Fruit fly (Drosophila melanogaster) whole organism, wandering third instar larva: ENCODE measurements around the gene Taf4.

Experiments
- Abd-B ChIP-seq: fragments of >200 bp; optimal IDR thresholded peaks from 2 replicates; lab custom pipeline; 2017; ENCODE audit warnings: missing biosample characterization, missing genetic modification characterization
- CG32264 ChIP-seq: fragments of 200-800 bp; sonication (Bioruptor generic); optimal IDR thresholded peaks from 2 replicates; lab custom pipeline; 2016; ENCODE audit warnings: missing biosample characterization, missing genetic modification characterization
- CG9705 ChIP-seq: fragments of 200-800 bp; sonication (Bioruptor generic); optimal IDR thresholded peaks from 2 replicates; lab custom pipeline; 2018; ENCODE audit warnings: missing biosample characterization, mild to moderate bottlenecking, missing genetic modification characterization
- CrebA ChIP-seq: fragments of 200-800 bp; sonication (Bioruptor generic); optimal IDR thresholded peaks from 2 replicates; lab custom pipeline; 2016; ENCODE audit warnings: missing biosample characterization, mild to moderate bottlenecking, missing genetic modification characterization, borderline replicate concordance
- Dfd ChIP-seq: fragments of >200 bp; optimal IDR thresholded peaks from 2 replicates; lab custom pipeline; 2017; ENCODE audit warnings: missing biosample characterization, missing genetic modification characterization
- Dif ChIP-seq: fragments of 200-275, 200-300 bp; sonication (Bioruptor generic); optimal IDR thresholded peaks from 2 replicates; lab custom pipeline; 2018; ENCODE audit warnings: missing biosample characterization, missing genetic modification characterization; ENCODE audit not compliant: partially characterized antibody
- GATAd ChIP-seq: sonication (Bioruptor generic); optimal IDR thresholded peaks from 2 replicates; lab custom pipeline; 2016; ENCODE audit warnings: missing biosample characterization, missing genetic modification characterization
- HLH106 ChIP-seq: fragments of 200-800 bp; optimal IDR thresholded peaks from 3 replicates; lab custom pipeline; 2019; ENCODE audit warnings: missing biosample characterization, mild to moderate bottlenecking, missing genetic modification characterization, moderate library complexity
- Hnf4 ChIP-seq: fragments of 200-800 bp; sonication (Bioruptor generic); optimal IDR thresholded peaks from 2 replicates; lab custom pipeline; 2016; ENCODE audit warnings: missing biosample characterization, mild to moderate bottlenecking, missing genetic modification characterization
- Hr78 ChIP-seq: fragments of >200 bp; optimal IDR thresholded peaks from 2 replicates; lab custom pipeline; 2017; ENCODE audit warnings: missing biosample characterization, missing genetic modification characterization
- Hr83 ChIP-seq: fragments of 200-300 bp; sonication (Bioruptor generic); optimal IDR thresholded peaks from 2 replicates; lab custom pipeline; 2016; ENCODE audit warnings: missing biosample characterization, mild to moderate bottlenecking, missing genetic modification characterization, moderate library complexity; ENCODE audit not compliant: poor library complexity, severe bottlenecking
- Jra ChIP-seq: sonication (Bioruptor generic); optimal IDR thresholded peaks from 2 replicates; lab custom pipeline; 2016; ENCODE audit warnings: missing biosample characterization, missing genetic modification characterization
- Mio ChIP-seq: sonication (Bioruptor generic); optimal IDR thresholded peaks from 2 replicates; lab custom pipeline; 2016; ENCODE audit warnings: missing biosample characterization, missing genetic modification characterization
- Myc ChIP-seq: fragments of >200 bp; optimal IDR thresholded peaks from 2 replicates; lab custom pipeline; 2017
- N ChIP-seq: fragments of >200 bp; optimal IDR thresholded peaks from 2 replicates; lab custom pipeline; 2018; ENCODE audit warnings: missing biosample characterization, missing external identifiers, missing genetic modification characterization
- OdsH ChIP-seq: fragments of 200-800 bp; sonication (Bioruptor generic); optimal IDR thresholded peaks from 2 replicates; lab custom pipeline; 2016; ENCODE audit warnings: missing biosample characterization, mild to moderate bottlenecking, missing genetic modification characterization
- Rel ChIP-seq, 2 experiments: fragments of 200-800 bp; sonication (Bioruptor generic) in 1 of 2; optimal IDR thresholded peaks; 2 replicates in 1 of 2; 3 replicates in 1 of 2; lab custom pipeline; 2016 to 2019; ENCODE audit warnings: mild to moderate bottlenecking in 2 of 2, missing biosample characterization in 2 of 2, missing genetic modification characterization in 2 of 2, moderate library complexity in 1 of 2
- Sp1 ChIP-seq: fragments of 200-800 bp; sonication (Bioruptor generic); optimal IDR thresholded peaks from 3 replicates; lab custom pipeline; 2019; ENCODE audit warnings: missing biosample characterization, mild to moderate bottlenecking, missing genetic modification characterization, moderate library complexity
- Vsx2 ChIP-seq: fragments of 200-300, 225-300 bp; sonication (Bioruptor generic); optimal IDR thresholded peaks from 2 replicates; lab custom pipeline; 2018; ENCODE audit warnings: missing biosample characterization, missing genetic modification characterization; ENCODE audit not compliant: partially characterized antibody
- br ChIP-seq: fragments of 200-800 bp; sonication (Bioruptor generic); optimal IDR thresholded peaks from 2 replicates; lab custom pipeline; 2016; ENCODE audit warnings: missing biosample characterization, missing genetic modification characterization
- brk ChIP-seq: fragments of 200-800 bp; sonication (Bioruptor generic); optimal IDR thresholded peaks from 2 replicates; lab custom pipeline; 2016; ENCODE audit warnings: missing biosample characterization, mild to moderate bottlenecking, missing genetic modification characterization
- dl ChIP-seq, 2 experiments: fragments of 175-275, 200-275 bp in 1 of 2; fragments of 200-275 bp in 1 of 2; sonication (Bioruptor generic); optimal IDR thresholded peaks; lab custom pipeline; 2018; ENCODE audit warnings: mild to moderate bottlenecking in 2 of 2, missing biosample characterization in 2 of 2, missing genetic modification characterization in 2 of 2, moderate library complexity in 2 of 2; ENCODE audit not compliant: partially characterized antibody in 2 of 2, insufficient read depth in 1 of 2
- dmrt93B ChIP-seq: fragments of 200-800 bp; sonication (Bioruptor generic); optimal IDR thresholded peaks from 2 replicates; lab custom pipeline; 2018; ENCODE audit warnings: missing biosample characterization, mild to moderate bottlenecking, missing genetic modification characterization
- dsf ChIP-seq: sonication (Bioruptor generic); optimal IDR thresholded peaks from 2 replicates; lab custom pipeline; 2016; ENCODE audit warnings: missing biosample characterization, missing genetic modification characterization, borderline replicate concordance
- ey ChIP-seq: fragments of 200-800 bp; sonication (Bioruptor generic); optimal IDR thresholded peaks from 2 replicates; lab custom pipeline; 2016; ENCODE audit warnings: missing biosample characterization, missing genetic modification characterization
- foxo ChIP-seq, 2 experiments: fragments of 200-800 bp; sonication (Bioruptor generic); optimal IDR thresholded peaks; 2 replicates in 1 of 2; 3 replicates in 1 of 2; lab custom pipeline; 2016 to 2017; ENCODE audit warnings: missing biosample characterization in 2 of 2, missing genetic modification characterization in 2 of 2
- fru ChIP-seq: fragments of 200-800 bp; sonication (Bioruptor generic); optimal IDR thresholded peaks from 3 replicates; lab custom pipeline; 2016; ENCODE audit warnings: missing biosample characterization, mild to moderate bottlenecking, missing genetic modification characterization
- h ChIP-seq: fragments of 200-800 bp; sonication (Bioruptor generic); optimal IDR thresholded peaks from 3 replicates; lab custom pipeline; 2016; ENCODE audit warnings: missing biosample characterization, mild to moderate bottlenecking, missing genetic modification characterization
- jim ChIP-seq: fragments of 175-275, 200-325 bp; sonication (Bioruptor generic); optimal IDR thresholded peaks from 2 replicates; lab custom pipeline; 2016; ENCODE audit warnings: missing biosample characterization, mild to moderate bottlenecking, missing genetic modification characterization
- lola ChIP-seq: fragments of >200 bp; optimal IDR thresholded peaks from 2 replicates; lab custom pipeline; 2017; ENCODE audit warnings: missing biosample characterization, missing genetic modification characterization
- pan ChIP-seq: fragments of >200 bp; optimal IDR thresholded peaks from 2 replicates; lab custom pipeline; 2017
- psq ChIP-seq: fragments of 200-800 bp; sonication (Bioruptor generic); optimal IDR thresholded peaks from 3 replicates; lab custom pipeline; 2017; ENCODE audit warnings: missing biosample characterization, mild to moderate bottlenecking, missing genetic modification characterization, moderate library complexity
- rgr ChIP-seq: fragments of 200-800 bp; sonication (Bioruptor generic); optimal IDR thresholded peaks from 3 replicates; lab custom pipeline; 2016; ENCODE audit warnings: missing biosample characterization, mild to moderate bottlenecking, missing genetic modification characterization
- sage ChIP-seq: fragments of 200-800 bp; sonication (Bioruptor generic); optimal IDR thresholded peaks from 2 replicates; lab custom pipeline; 2016; ENCODE audit warnings: missing biosample characterization, mild to moderate bottlenecking, missing genetic modification characterization
- sv ChIP-seq: fragments of 200-800 bp; sonication (Bioruptor generic); optimal IDR thresholded peaks from 3 replicates; lab custom pipeline; 2016; ENCODE audit warnings: missing biosample characterization, missing genetic modification characterization
- tai ChIP-seq: sonication (Bioruptor generic); optimal IDR thresholded peaks from 2 replicates; lab custom pipeline; 2016; ENCODE audit warnings: missing biosample characterization, missing genetic modification characterization
- usp ChIP-seq: fragments of >200 bp; optimal IDR thresholded peaks from 2 replicates; lab custom pipeline; 2017; ENCODE audit warnings: missing biosample characterization, missing genetic modification characterization
- woc ChIP-seq: sonication (Bioruptor generic); optimal IDR thresholded peaks from 2 replicates; lab custom pipeline; 2016; ENCODE audit warnings: missing biosample characterization, mild to moderate bottlenecking, missing genetic modification characterization

The Taf4 gene

dm6 chr3L:16147819-16148236, 34.8 kb downstream of the Taf4 start:
- TF ChIP-seq brk: peak; percentile 51
- TF ChIP-seq Rel (GFP tag; optimal IDR thresholded peaks at IDR 0.05; lab: Kevin White, UChicago): no peak
- no peak for TF ChIP-seq Rel (tag; optimal IDR thresholded peaks at IDR 0.05; lab: Kevin White, UChicago)
- no peak for TF ChIP-seq sage (GFP tag; lab: Kevin White, UChicago)
- TF ChIP-seq CrebA (GFP tag; lab: Kevin White, UChicago): no peak
- TF ChIP-seq Jra (GFP tag; lab: Kevin White, UChicago): peak; percentile 3
- TF ChIP-seq CG32264 (GFP tag; lab: Kevin White, UChicago): no peak
- no peak for TF ChIP-seq HLH106
- TF ChIP-seq GATAd: no peak
- TF ChIP-seq br (GFP tag; lab: Kevin White, UChicago): no peak
- TF ChIP-seq Myc (lab: Kevin White, UChicago): no peak
- TF ChIP-seq dl (GFP tag; optimal IDR thresholded peaks at IDR 0.05; lab: Kevin White, UChicago; ENCODE audit: insufficient read depth in 1 of 2, partially characterized antibody in 2 of 2): no peak
- peak; percentile 1 for TF ChIP-seq woc (GFP tag; lab: Kevin White, UChicago)
- TF ChIP-seq Hnf4: peak; percentile 10
- peak; percentile 20 for TF ChIP-seq ey
- TF ChIP-seq Mio (GFP tag; lab: Kevin White, UChicago): no peak
- TF ChIP-seq Vsx2: no peak
- no peak for TF ChIP-seq usp (GFP tag; lab: Kevin White, UChicago)
- no peak for TF ChIP-seq dsf
- no peak for TF ChIP-seq Hr83 (GFP tag; lab: Kevin White, UChicago)
- TF ChIP-seq lola (GFP tag; lab: Kevin White, UChicago): no peak
- TF ChIP-seq h (GFP tag; lab: Kevin White, UChicago): peak; percentile 31
- no peak for TF ChIP-seq rgr (GFP tag; lab: Kevin White, UChicago)
- TF ChIP-seq Hr78 (GFP tag; lab: Kevin White, UChicago): no peak
- TF ChIP-seq psq (GFP tag; lab: Kevin White, UChicago): peak; percentile 47
- no peak for TF ChIP-seq Abd-B (GFP tag; lab: Kevin White, UChicago)
- TF ChIP-seq Sp1 (GFP tag; lab: Kevin White, UChicago): peak; percentile 2
- TF ChIP-seq CG9705 (GFP tag; lab: Kevin White, UChicago): no peak
- TF ChIP-seq pan (lab: Kevin White, UChicago): no peak
- TF ChIP-seq N (GFP tag; lab: Kevin White, UChicago): no peak
- peak in 1 of 2 experiments; percentile 37 for TF ChIP-seq foxo (GFP tag; optimal IDR thresholded peaks at IDR 0.05; lab: Kevin White, UChicago)
- no peak for TF ChIP-seq OdsH (GFP tag; lab: Kevin White, UChicago)
- no peak for TF ChIP-seq sv
- peak; percentile 32 for TF ChIP-seq fru (GFP tag; lab: Kevin White, UChicago)
- TF ChIP-seq Dfd (GFP tag; lab: Kevin White, UChicago): no peak
- TF ChIP-seq jim (GFP tag; lab: Kevin White, UChicago): no peak
- TF ChIP-seq Dif: no peak
- TF ChIP-seq dmrt93B (GFP tag; lab: Kevin White, UChicago): peak; percentile 1
- peak; percentile 24 for TF ChIP-seq tai (GFP tag; lab: Kevin White, UChicago)

DNA sequence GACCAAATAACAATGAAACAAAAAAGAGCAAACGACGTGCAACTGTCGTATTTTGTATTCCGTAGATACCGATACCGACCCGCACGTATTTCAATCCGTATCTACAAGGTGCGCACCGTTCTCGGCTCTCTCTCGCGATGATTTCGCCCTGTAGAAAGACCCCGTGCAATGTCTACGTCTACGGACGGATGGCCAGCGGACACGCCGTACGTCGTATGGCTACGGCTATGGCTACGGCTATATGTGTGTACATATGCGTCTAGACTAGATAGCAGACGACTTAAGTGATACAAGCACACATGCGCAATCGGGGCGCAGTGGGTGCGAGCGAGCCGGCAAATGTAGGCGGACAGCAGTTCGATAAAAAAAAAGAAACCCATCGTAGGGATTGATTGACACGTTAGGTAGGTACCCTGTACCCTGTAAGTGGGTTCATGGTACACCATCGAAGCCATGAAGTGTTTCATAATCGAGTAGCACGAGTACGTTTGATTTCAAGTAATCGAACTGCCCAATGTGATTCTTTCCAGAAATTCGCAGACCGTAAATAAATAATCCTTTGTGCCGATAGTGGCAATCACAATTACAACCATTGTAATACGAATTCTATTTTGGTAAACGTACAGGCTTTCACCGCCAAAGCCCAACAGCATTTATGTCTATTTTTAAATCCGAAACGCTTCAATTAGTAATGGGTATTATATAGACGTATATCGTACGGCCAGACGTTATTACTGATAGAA, 36.6 kb downstream of the Taf4 start:
- peak; percentile 26 for TF ChIP-seq woc (GFP tag; lab: Kevin White, UChicago)
- peak in 1 of 2 experiments; percentile 42 for TF ChIP-seq dl (GFP tag; optimal IDR thresholded peaks at IDR 0.05; lab: Kevin White, UChicago; ENCODE audit: insufficient read depth in 1 of 2, partially characterized antibody in 2 of 2)
- peak; percentile 36 for TF ChIP-seq fru (GFP tag; lab: Kevin White, UChicago)
- TF ChIP-seq Rel (GFP tag; optimal IDR thresholded peaks at IDR 0.05; lab: Kevin White, UChicago): no peak
- peak; percentile 7 for TF ChIP-seq Rel (tag; optimal IDR thresholded peaks at IDR 0.05; lab: Kevin White, UChicago)
- peak; percentile 17 for TF ChIP-seq Sp1 (GFP tag; lab: Kevin White, UChicago)
- TF ChIP-seq psq (GFP tag; lab: Kevin White, UChicago): no peak
- peak; percentile 39 for TF ChIP-seq h (GFP tag; lab: Kevin White, UChicago)
- no peak for TF ChIP-seq GATAd
